Worm (Caenorhabditis elegans) whole organism, early embryonic: Measurements from ENCODE around the gene cdf-2.

ENCODE experiments used
- B0310.2 ChIP-seq: sonication (generic microtip); optimal IDR thresholded peaks from 2 replicates; lab custom pipeline; 2016; ENCODE audit warnings: mild to moderate bottlenecking, missing genetic modification characterization, missing compliant biosample characterization
- F13C5.2 ChIP-seq: sonication (generic microtip); optimal IDR thresholded peaks from 2 replicates; lab custom pipeline; 2017; ENCODE audit warnings: mild to moderate bottlenecking, missing genetic modification characterization, inconsistent platforms, missing compliant biosample characterization
- aly-1 ChIP-seq: sonication (generic microtip); optimal IDR thresholded peaks from 2 replicates; lab custom pipeline; 2016; ENCODE audit warnings: missing genetic modification characterization, missing compliant biosample characterization
- ama-1 ChIP-seq: fragments of 150-350 bp; optimal IDR thresholded peaks from 2 replicates; lab custom pipeline; 2014
- ceh-13 ChIP-seq: fragments of 200-800 bp; sonication (Bioruptor generic); optimal IDR thresholded peaks from 2 replicates; lab custom pipeline; 2018; ENCODE audit warnings: mild to moderate bottlenecking, missing genetic modification characterization, missing compliant biosample characterization
- ceh-36 ChIP-seq: sonication (generic microtip); optimal IDR thresholded peaks from 2 replicates; lab custom pipeline; 2016; ENCODE audit warnings: missing genetic modification characterization, inconsistent platforms, missing compliant biosample characterization
- ets-7 ChIP-seq: sonication (generic microtip); optimal IDR thresholded peaks from 2 replicates; lab custom pipeline; 2016; ENCODE audit warnings: missing genotype, missing genetic modification characterization, missing compliant biosample characterization
- flt-1 ChIP-seq: fragments of 200-800 bp; sonication (Bioruptor generic); IDR thresholded peaks from 2 replicates; pipeline ENCODE4 v1.3.6; 2022; ENCODE audit warnings: missing genetic modification characterization, missing compliant biosample characterization
- hmbx-1 ChIP-seq: sonication (generic microtip); optimal IDR thresholded peaks from 2 replicates; lab custom pipeline; 2016; ENCODE audit warnings: mild to moderate bottlenecking, missing genetic modification characterization, missing compliant biosample characterization
- hmg-4 ChIP-seq: fragments of 200-800 bp; sonication (Bioruptor generic); optimal IDR thresholded peaks from 2 replicates; lab custom pipeline; 2018; ENCODE audit warnings: mild to moderate bottlenecking, missing genetic modification characterization, missing compliant biosample characterization
- hnd-1 ChIP-seq: sonication (generic microtip); optimal IDR thresholded peaks from 2 replicates; lab custom pipeline; 2016; ENCODE audit warnings: missing genetic modification characterization, missing compliant biosample characterization
- pes-1 ChIP-seq: fragments of 200-800 bp; sonication (Bioruptor generic); IDR thresholded peaks from 2 replicates; pipeline ENCODE4 v1.3.6; 2022; ENCODE audit warnings: missing genetic modification reagents, missing genetic modification characterization, missing compliant biosample characterization
- scrt-1 ChIP-seq: fragments of 200-800 bp; sonication (Bioruptor generic); IDR thresholded peaks from 2 replicates; pipeline ENCODE4 v1.3.6; 2022; ENCODE audit warnings: missing genetic modification characterization, missing compliant biosample characterization
- sea-1 ChIP-seq: fragments of 200-800 bp; sonication (Bioruptor generic); conservative IDR thresholded peaks from 2 replicates; pipeline ENCODE4 v1.3.6; 2022; ENCODE audit warnings: missing genetic modification characterization, missing compliant biosample characterization
- tbx-11 ChIP-seq: fragments of 200-800 bp; sonication (Bioruptor generic); IDR thresholded peaks from 2 replicates; pipeline ENCODE4 v1.3.6; 2022; ENCODE audit warnings: missing genetic modification characterization, missing compliant biosample characterization
- tbx-37 ChIP-seq: fragments of 200-800 bp; sonication (Bioruptor generic); conservative IDR thresholded peaks from 2 replicates; pipeline ENCODE4 v1.3.6; 2022; ENCODE audit warnings: missing genetic modification reagents, missing genetic modification characterization, missing compliant biosample characterization
- tra-4 ChIP-seq: sonication (generic microtip); optimal IDR thresholded peaks from 2 replicates; lab custom pipeline; 2017; ENCODE audit warnings: missing genetic modification characterization, missing compliant biosample characterization

cdf-2 gene

ce11 chrX:12451258-12451657 is 15.5 kb downstream of the cdf-2 start:
- TF ChIP-seq ceh-36 (tag; lab: Kevin White, UChicago) (no peak), tbx-11 (no peak), sea-1 (GFP tag; lab: Robert Waterston, UW) (no peak), pes-1 (no peak), ets-7 (no peak), scrt-1 (no peak), aly-1 (tag; lab: Kevin White, UChicago) (no peak), hnd-1 (tag; lab: Kevin White, UChicago) (no peak), hmbx-1 (no peak), ama-1 (lab: Kevin White, UChicago) (no peak), B0310.2 (tag; lab: Kevin White, UChicago) (no peak), F13C5.2 (no peak), tra-4 (tag; lab: Kevin White, UChicago) (no peak), hmg-4 (GFP tag; lab: Kevin White, UChicago) (no peak), tbx-37 (GFP tag; lab: Robert Waterston, UW) (no peak), flt-1 (GFP tag; lab: Robert Waterston, UW) (no peak)

- TF ChIP-seq ceh-36 (tag; lab: Kevin White, UChicago) = no peak
- TF ChIP-seq hmg-4 (GFP tag; lab: Kevin White, UChicago) = peak; percentile 22
These were observed 17.3 kb downstream of the cdf-2 start, which contains the start of gene T18D3.6 for ce11 chrX:12449262-12449942. Gene T18D3.6 (plus strand): TSS chrX:12449892.

- TF ChIP-seq hnd-1 (tag; lab: Kevin White, UChicago) (no peak), sea-1 (GFP tag; lab: Robert Waterston, UW) (no peak), tbx-37 (GFP tag; lab: Robert Waterston, UW) (no peak), tra-4 (tag; lab: Kevin White, UChicago) (no peak), hmg-4 (GFP tag; lab: Kevin White, UChicago) (no peak), scrt-1 (no peak), ceh-36 (tag; lab: Kevin White, UChicago) (no peak), ceh-13 (GFP tag; lab: Kevin White, UChicago) (no peak), ama-1 (lab: Kevin White, UChicago) (no peak), hmbx-1 (no peak), flt-1 (GFP tag; lab: Robert Waterston, UW) (no peak), pes-1 (no peak), F13C5.2 (no peak), aly-1 (tag; lab: Kevin White, UChicago) (no peak)
These were observed 20.1 kb downstream of the cdf-2 start for ce11 chrX:12446572-12446971.

- TF ChIP-seq hmg-4 (GFP tag; lab: Kevin White, UChicago) (no peak), ama-1 (lab: Kevin White, UChicago) (no peak), ceh-36 (tag; lab: Kevin White, UChicago) (no peak), sea-1 (GFP tag; lab: Robert Waterston, UW) (no peak), aly-1 (tag; lab: Kevin White, UChicago) (no peak), tbx-11 (no peak)
These were observed 22.3 kb downstream of the cdf-2 start for ce11 chrX:12444423-12444822.

ce11 chrX:12439998-12440722 is 26.6 kb downstream of the cdf-2 start:
- TF ChIP-seq hmg-4 (GFP tag; lab: Kevin White, UChicago) = no peak
- no peak for TF ChIP-seq F13C5.2
- no peak for TF ChIP-seq ceh-36 (tag; lab: Kevin White, UChicago)
- no peak for TF ChIP-seq B0310.2 (tag; lab: Kevin White, UChicago)
- TF ChIP-seq tbx-37 (GFP tag; lab: Robert Waterston, UW) = no peak
- TF ChIP-seq flt-1 (GFP tag; lab: Robert Waterston, UW) = no peak
- TF ChIP-seq tbx-11 = no peak
- TF ChIP-seq hmbx-1 = no peak
- TF ChIP-seq pes-1 = no peak
- TF ChIP-seq ceh-13 (GFP tag; lab: Kevin White, UChicago) = no peak
- no peak for TF ChIP-seq scrt-1
- TF ChIP-seq tra-4 (tag; lab: Kevin White, UChicago) = no peak
- no peak for TF ChIP-seq ama-1 (lab: Kevin White, UChicago)
- TF ChIP-seq hnd-1 (tag; lab: Kevin White, UChicago) = no peak
- no peak for TF ChIP-seq aly-1 (tag; lab: Kevin White, UChicago)
- no peak for TF ChIP-seq sea-1 (GFP tag; lab: Robert Waterston, UW)

- TF ChIP-seq ets-7 (no peak), ceh-36 (tag; lab: Kevin White, UChicago) (no peak), hnd-1 (tag; lab: Kevin White, UChicago) (no peak), scrt-1 (no peak), B0310.2 (tag; lab: Kevin White, UChicago) (no peak), aly-1 (tag; lab: Kevin White, UChicago) (no peak), pes-1 (no peak), tra-4 (tag; lab: Kevin White, UChicago) (no peak), flt-1 (GFP tag; lab: Robert Waterston, UW) (no peak), sea-1 (GFP tag; lab: Robert Waterston, UW) (no peak)
These were observed 28.5 kb downstream of the cdf-2 start for ce11 chrX:12438266-12438665.

ce11 chrX:12436486-12436885 is 30.2 kb downstream of the cdf-2 start:
- TF ChIP-seq hmg-4 (GFP tag; lab: Kevin White, UChicago) (no peak), hnd-1 (tag; lab: Kevin White, UChicago) (no peak), ceh-13 (GFP tag; lab: Kevin White, UChicago) (no peak), flt-1 (GFP tag; lab: Robert Waterston, UW) (no peak), sea-1 (GFP tag; lab: Robert Waterston, UW) (no peak), ama-1 (lab: Kevin White, UChicago) (no peak), hmbx-1 (no peak), tbx-11 (no peak), tra-4 (tag; lab: Kevin White, UChicago) (no peak), ceh-36 (tag; lab: Kevin White, UChicago) (no peak), aly-1 (tag; lab: Kevin White, UChicago) (no peak), B0310.2 (tag; lab: Kevin White, UChicago) (no peak), F13C5.2 (no peak), scrt-1 (no peak)
